Worm (Caenorhabditis elegans) whole organism, late embryonic: Measurements from ENCODE around the gene metl-13.

ENCODE experiments used
- F13H6.1 ChIP-seq: sonication (generic microtip); optimal IDR thresholded peaks from 2 replicates; lab custom pipeline; 2016; ENCODE audit warnings: missing genetic modification characterization, missing compliant biosample characterization
- ama-1 ChIP-seq: fragments of 150-350 bp; optimal IDR thresholded peaks from 2 replicates; lab custom pipeline; 2014
- ceh-48 ChIP-seq: sonication (generic microtip); optimal IDR thresholded peaks from 2 replicates; lab custom pipeline; 2016; ENCODE audit warnings: missing genetic modification characterization, inconsistent platforms, missing compliant biosample characterization
- ceh-6 ChIP-seq: fragments of 200-800 bp; sonication (Bioruptor generic); optimal IDR thresholded peaks from 2 replicates; lab custom pipeline; 2018; ENCODE audit warnings: mild to moderate bottlenecking, missing genetic modification characterization, missing compliant biosample characterization
- ceh-9 ChIP-seq: sonication (generic microtip); optimal IDR thresholded peaks from 2 replicates; lab custom pipeline; 2016; ENCODE audit warnings: mild to moderate bottlenecking, missing genetic modification characterization, inconsistent platforms, missing compliant biosample characterization
- dve-1 ChIP-seq: sonication (generic microtip); optimal IDR thresholded peaks from 2 replicates; lab custom pipeline; 2017; ENCODE audit warnings: antibody characterized with exemption, mild to moderate bottlenecking, missing genetic modification characterization, missing compliant biosample characterization
- elt-2 ChIP-seq: sonication (generic microtip); optimal IDR thresholded peaks from 2 replicates; lab custom pipeline; 2016; ENCODE audit warnings: missing genetic modification reagents, missing genetic modification characterization, missing compliant biosample characterization
- fkh-10 ChIP-seq: fragments of 150-350 bp; optimal IDR thresholded peaks from 2 replicates; lab custom pipeline; 2014; ENCODE audit warnings: missing biosample characterization, missing genetic modification reagents, missing genetic modification characterization
- nhr-11 ChIP-seq: fragments of 150-350 bp; optimal IDR thresholded peaks from 2 replicates; lab custom pipeline; 2014; ENCODE audit warnings: missing biosample characterization, missing genetic modification characterization
- pqm-1 ChIP-seq: sonication (generic microtip); optimal IDR thresholded peaks from 2 replicates; lab custom pipeline; 2016; ENCODE audit warnings: missing genetic modification characterization, missing compliant biosample characterization

DNA sequence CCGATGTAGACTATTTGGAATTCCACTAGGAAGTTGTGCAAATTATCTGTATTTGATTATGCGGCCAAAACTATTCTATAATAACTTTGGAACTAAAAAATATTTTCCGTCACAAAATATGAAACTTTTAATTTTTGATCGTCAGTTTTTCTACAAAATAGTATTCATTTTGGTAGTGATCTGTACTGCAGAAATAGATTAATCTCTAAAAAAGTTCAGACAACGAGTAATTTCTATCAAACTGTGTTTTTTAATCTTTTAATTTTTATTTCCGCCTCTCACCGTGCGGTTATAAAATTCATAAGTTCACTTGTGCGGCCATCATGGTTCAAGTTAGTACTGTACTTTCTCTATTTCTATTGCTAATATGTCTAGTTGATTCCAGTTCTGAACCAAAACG, 3.4 kb downstream of the metl-13 start, which contains the start of gene C01B10.7:
- no peak for TF ChIP-seq dve-1 (tag; lab: Kevin White, UChicago)
- no peak for TF ChIP-seq ceh-48 (tag; lab: Kevin White, UChicago)
- no peak for TF ChIP-seq ama-1 (lab: Kevin White, UChicago)
- TF ChIP-seq pqm-1 (tag; lab: Kevin White, UChicago) = no peak
- TF ChIP-seq F13H6.1 (tag; lab: Kevin White, UChicago) = no peak
- no peak for TF ChIP-seq fkh-10 (GFP tag; lab: Kevin White, UChicago)
- no peak for TF ChIP-seq elt-2
- no peak for TF ChIP-seq ceh-9 (tag; lab: Kevin White, UChicago)
- no peak for TF ChIP-seq ceh-6 (GFP tag; lab: Kevin White, UChicago)
- TF ChIP-seq nhr-11 (tag; lab: Kevin White, UChicago) = no peak
